Fruit fly (Drosophila melanogaster) whole organism: ENCODE measurements around the gene heca.

Experiments
- CG8478 ChIP-seq: fragments of >200 bp; optimal IDR thresholded peaks from 2 replicates; lab custom pipeline; 2018; ENCODE audit warnings: inconsistent platforms
- Dll ChIP-seq: fragments of >200 bp; optimal IDR thresholded peaks from 2 replicates; lab custom pipeline; 2017

dm6 chr3R:30276482-30277282 lies 1.1 kb upstream of the heca start:
- TF ChIP-seq Dll (lab: Kevin White, UChicago) (no peak), CG8478 (lab: Kevin White, UChicago) (no peak)
